Fruit fly (Drosophila melanogaster) Kc167 (cell line): ENCODE measurements around the gene CG11634.

Experiments used
- Sin3A ChIP-seq: fragments of >200 bp; optimal IDR thresholded peaks from 2 replicates; lab custom pipeline; 2018; ENCODE audit warnings: missing external identifiers
- h ChIP-seq: fragments of >200 bp; optimal IDR thresholded peaks from 3 replicates; lab custom pipeline; 2018; ENCODE audit warnings: missing external identifiers

- TF ChIP-seq h (lab: Kevin White, UChicago): no peak
- no peak for TF ChIP-seq Sin3A (lab: Kevin White, UChicago)
Measured at dm6 chr2L:21905989-21906388, 10.1 kb upstream of the CG11634 start, which contains the start of gene CG1428.
